Fruit fly (Drosophila melanogaster): Measurements from ENCODE around the gene CG33253.

Gene CG33253

DNA sequence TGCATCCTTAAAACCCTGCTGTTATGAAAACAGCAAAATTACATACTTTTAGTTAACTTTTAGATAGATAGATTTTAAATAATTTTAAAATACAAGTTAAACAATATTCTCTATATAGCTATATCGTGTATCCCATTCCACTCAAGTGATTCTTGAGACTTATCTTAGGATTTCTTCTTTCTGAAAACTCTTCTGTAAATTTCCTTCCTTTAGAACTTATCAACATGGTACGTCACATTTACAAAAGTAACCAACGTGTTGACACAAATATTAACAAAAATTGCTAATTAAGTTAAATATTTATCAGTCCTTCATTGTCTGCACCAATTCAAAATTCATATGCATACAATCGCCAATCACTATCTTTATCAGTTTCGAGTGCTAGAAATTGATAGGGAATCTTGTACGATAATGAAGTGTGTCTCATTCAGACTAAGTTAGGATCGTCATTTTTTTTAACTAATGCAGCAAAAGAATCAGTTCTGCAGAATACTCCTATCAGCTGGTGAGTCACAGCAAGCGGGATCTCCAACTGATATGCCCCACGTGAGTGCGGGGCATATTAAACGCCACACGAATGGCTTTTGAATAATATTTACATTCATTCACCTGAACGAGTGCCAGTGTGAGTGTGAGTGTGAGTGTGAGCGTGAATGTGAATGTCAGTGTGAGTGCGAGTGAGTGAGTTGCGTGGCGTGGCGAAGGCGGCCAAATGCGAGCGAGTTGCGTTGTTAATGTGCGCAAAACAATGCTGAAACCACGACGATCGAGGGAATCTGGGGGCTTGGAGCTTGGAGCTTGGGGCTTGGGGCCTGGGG lies 15.4 kb upstream of the CG33253 start (continued):
- TF ChIP-seq CG11560 (tag; IDR thresholded peaks at IDR 0.05), result no peak
- peak; percentile 74 for TF ChIP-seq CG12769 (tag; optimal IDR thresholded peaks at IDR 0.05)
- TF ChIP-seq her (GFP tag; optimal IDR thresholded peaks at IDR 0.05), result peak; percentile 2
- TF ChIP-seq sens (GFP tag), result peak; percentile 14
- TF ChIP-seq h (optimal IDR thresholded peaks at IDR 0.05), result no peak
- TF ChIP-seq row (GFP tag; IDR thresholded peaks at IDR 0.05), result peak; percentile 80
- TF ChIP-seq NfI (GFP tag; optimal IDR thresholded peaks at IDR 0.05), result peak; percentile 23
- TF ChIP-seq Ptx1 (GFP tag; IDR thresholded peaks at IDR 0.05), result 0 out of 2 replicates have a peak, but pooled peaks have one; percentile 15
- TF ChIP-seq Bgb (GFP tag; IDR thresholded peaks at IDR 0.05; ENCODE audit: partially characterized antibody), result no peak
- TF ChIP-seq z (GFP tag; IDR thresholded peaks at IDR 0.05), result peak; percentile 89
- TF ChIP-seq MTF-1 (GFP tag; optimal IDR thresholded peaks at IDR 0.05; ENCODE audit: borderline replicate concordance), result peak; percentile 0
- no peak for TF ChIP-seq zen2 (GFP tag; IDR thresholded peaks at IDR 0.05; ENCODE audit: partially characterized antibody)
- no peak for TF ChIP-seq luna (GFP tag; optimal IDR thresholded peaks at IDR 0.05)
- TF ChIP-seq CG11398 (GFP tag; optimal IDR thresholded peaks at IDR 0.05), result no peak
- no peak for TF ChIP-seq pan (optimal IDR thresholded peaks at IDR 0.05)
- peak in 1 of 2 experiments; percentile 49 for TF ChIP-seq pan (GFP tag; optimal IDR thresholded peaks at IDR 0.05 in 1 of 2, IDR thresholded peaks at IDR 0.05 in 1 of 2)
- no peak for TF ChIP-seq gfzf (GFP tag; optimal IDR thresholded peaks at IDR 0.05)
- TF ChIP-seq Rfx (GFP tag; IDR thresholded peaks at IDR 0.05), result peak; percentile 44
- no peak for TF ChIP-seq shn (GFP tag; optimal IDR thresholded peaks at IDR 0.05)
- TF ChIP-seq CG13624 (GFP tag; optimal IDR thresholded peaks at IDR 0.05), result peak; percentile 49
- TF ChIP-seq Ravus (GFP tag; IDR thresholded peaks at IDR 0.05), result no peak
- TF ChIP-seq ap (GFP tag; IDR thresholded peaks at IDR 0.05), result no peak
- no peak for TF ChIP-seq CG7987 (GFP tag; optimal IDR thresholded peaks at IDR 0.05)
- no peak for TF ChIP-seq peb (GFP tag; IDR thresholded peaks at IDR 0.05)
- TF ChIP-seq slou (GFP tag; optimal IDR thresholded peaks at IDR 0.05), result no peak
- no peak for TF ChIP-seq salm (tag; optimal IDR thresholded peaks at IDR 0.05)
- TF ChIP-seq CG7786 (GFP tag; optimal IDR thresholded peaks at IDR 0.05), result no peak
- TF ChIP-seq repo (GFP tag; optimal IDR thresholded peaks at IDR 0.05), result no peak
- no peak for TF ChIP-seq sima (GFP tag; optimal IDR thresholded peaks at IDR 0.05)
- TF ChIP-seq MBD-R2 (GFP tag; IDR thresholded peaks at IDR 0.05), result 0 out of 2 replicates have a peak, but pooled peaks have one; percentile 12
- TF ChIP-seq HLHmδ (GFP tag; optimal IDR thresholded peaks at IDR 0.05), result peak; percentile 46
- TF ChIP-seq Nf-YC (tag; optimal IDR thresholded peaks at IDR 0.05), result no peak
- TF ChIP-seq zen (tag; optimal IDR thresholded peaks at IDR 0.05), result no peak
- TF ChIP-seq Sry-δ (GFP tag; optimal IDR thresholded peaks at IDR 0.05), result no peak
- TF ChIP-seq CG3407 (GFP tag; optimal IDR thresholded peaks at IDR 0.05), result no peak
- TF ChIP-seq p53 (GFP tag; optimal IDR thresholded peaks at IDR 0.05), result no peak
- no peak for TF ChIP-seq wdn (GFP tag; IDR thresholded peaks at IDR 0.05)
- no peak for TF ChIP-seq slp2 (GFP tag; optimal IDR thresholded peaks at IDR 0.05)
- TF ChIP-seq CG16779 (GFP tag; IDR thresholded peaks at IDR 0.05), result no peak
- no peak for TF ChIP-seq trem (tag; optimal IDR thresholded peaks at IDR 0.05)
- TF ChIP-seq CG8924 (tag; optimal IDR thresholded peaks at IDR 0.05), result no peak
- TF ChIP-seq CG32767 (GFP tag; IDR thresholded peaks at IDR 0.05), result no peak
- peak; percentile 34; the same call in 1 of the 2 replicates for TF ChIP-seq CG32532 (GFP tag; IDR thresholded peaks at IDR 0.05)
- TF ChIP-seq bowl (GFP tag; IDR thresholded peaks at IDR 0.05), result no peak
- no peak for TF ChIP-seq NC2α (GFP tag; optimal IDR thresholded peaks at IDR 0.05)
- no peak for TF ChIP-seq Asciz (GFP tag; optimal IDR thresholded peaks at IDR 0.05)
- no peak for TF ChIP-seq CG11085 (GFP tag; IDR thresholded peaks at IDR 0.05)
- TF ChIP-seq fd64A (GFP tag; optimal IDR thresholded peaks at IDR 0.05), result no peak
- no peak for TF ChIP-seq unpg (GFP tag; optimal IDR thresholded peaks at IDR 0.05)
- no peak for TF ChIP-seq Dip3 (GFP tag; optimal IDR thresholded peaks at IDR 0.05)
- no peak for TF ChIP-seq Chrac-16 (GFP tag; optimal IDR thresholded peaks at IDR 0.05)

Data from whole organism, embryonic.